Worm (Caenorhabditis elegans) whole organism, L3 larva: ENCODE results near the gene Y6E2A.1.
"Not testable (repeated sequence)": the region's sequence is repeated elsewhere in the genome, so short reads cannot be mapped to it uniquely, and the experiment has no call there.

Experiments
- R02D3.7 ChIP-seq: fragments of 150-350 bp; optimal IDR thresholded peaks from 2 replicates; lab custom pipeline; 2014; ENCODE audit warnings: missing biosample characterization, missing genetic modification characterization
- ZK546.5 ChIP-seq: sonication (generic microtip); optimal IDR thresholded peaks from 2 replicates; lab custom pipeline; 2017; ENCODE audit warnings: missing biosample characterization, missing genetic modification characterization
- aly-2 ChIP-seq: fragments of 150-350 bp; optimal IDR thresholded peaks from 2 replicates; lab custom pipeline; 2014; ENCODE audit warnings: missing biosample characterization, missing genetic modification characterization
- ama-1 ChIP-seq: fragments of 150-350 bp; optimal IDR thresholded peaks from 2 replicates; lab custom pipeline; 2018
- ceh-82 ChIP-seq: fragments of 150-350 bp; optimal IDR thresholded peaks from 2 replicates; lab custom pipeline; 2014; ENCODE audit warnings: missing biosample characterization, missing genetic modification characterization
- ceh-9 ChIP-seq: sonication (generic microtip); optimal IDR thresholded peaks from 2 replicates; lab custom pipeline; 2018; ENCODE audit warnings: missing biosample characterization, missing genetic modification characterization
- daf-12 ChIP-seq: fragments of 150-350 bp; optimal IDR thresholded peaks from 2 replicates; lab custom pipeline; 2014; ENCODE audit warnings: missing biosample characterization, missing genetic modification reagents, missing genetic modification characterization
- egl-27 ChIP-seq: sonication (generic microtip); optimal IDR thresholded peaks from 4 replicates; lab custom pipeline; 2017; ENCODE audit warnings: missing biosample characterization, missing genetic modification reagents, missing genetic modification characterization
- elt-1 ChIP-seq: fragments of 150-350 bp; optimal IDR thresholded peaks from 2 replicates; lab custom pipeline; 2014; ENCODE audit warnings: missing biosample characterization, missing genetic modification characterization
- elt-2 ChIP-seq: sonication (generic microtip); optimal IDR thresholded peaks from 2 replicates; lab custom pipeline; 2016; ENCODE audit warnings: missing genetic modification reagents, mild to moderate bottlenecking, missing genetic modification characterization, missing compliant biosample characterization
- eor-1 ChIP-seq, 2 experiments: fragments of 150-350 bp; optimal IDR thresholded peaks; 2 replicates each; lab custom pipeline; 2014 to 2018; ENCODE audit warnings: missing biosample characterization in 2 of 2, missing genetic modification characterization in 2 of 2
- fkh-2 ChIP-seq: fragments of 150-350 bp; optimal IDR thresholded peaks from 2 replicates; lab custom pipeline; 2014; ENCODE audit warnings: missing biosample characterization, missing genetic modification reagents, missing genetic modification characterization
- hmg-11 ChIP-seq: sonication (generic microtip); optimal IDR thresholded peaks from 2 replicates; lab custom pipeline; 2016; ENCODE audit warnings: missing genetic modification characterization, missing compliant biosample characterization
- jun-1 ChIP-seq: fragments of 150-350 bp; optimal IDR thresholded peaks from 2 replicates; lab custom pipeline; 2014; ENCODE audit warnings: missing biosample characterization, missing genetic modification reagents, missing genetic modification characterization
- lin-15B ChIP-seq: fragments of 150-350 bp; optimal IDR thresholded peaks from 2 replicates; lab custom pipeline; 2014; ENCODE audit warnings: missing biosample characterization, missing genetic modification characterization
- lin-39 ChIP-seq: fragments of 150-350 bp; optimal IDR thresholded peaks from 2 replicates; lab custom pipeline; 2018; ENCODE audit warnings: missing biosample characterization, missing genetic modification reagents, missing genetic modification characterization
- lsy-12 ChIP-seq: sonication (generic microtip); optimal IDR thresholded peaks from 2 replicates; lab custom pipeline; 2016; ENCODE audit warnings: mild to moderate bottlenecking, missing genetic modification characterization, missing compliant biosample characterization
- mml-1 ChIP-seq: fragments of 150-350 bp; sonication (generic microtip); optimal IDR thresholded peaks from 3 replicates; lab custom pipeline; 2014; ENCODE audit warnings: missing biosample characterization, missing genetic modification characterization
- nhr-12 ChIP-seq: fragments of 150-350 bp; optimal IDR thresholded peaks from 2 replicates; lab custom pipeline; 2014; ENCODE audit warnings: missing biosample characterization, missing genetic modification characterization
- nhr-23 ChIP-seq: fragments of 150-350 bp; optimal IDR thresholded peaks from 2 replicates; lab custom pipeline; 2014; ENCODE audit warnings: missing biosample characterization, missing genetic modification reagents, missing genetic modification characterization
- nhr-237 ChIP-seq: fragments of 150-350 bp; optimal IDR thresholded peaks from 2 replicates; lab custom pipeline; 2014; ENCODE audit warnings: missing biosample characterization, missing genetic modification characterization
- nhr-25 ChIP-seq: sonication (generic microtip); optimal IDR thresholded peaks from 2 replicates; lab custom pipeline; 2017; ENCODE audit warnings: missing biosample characterization, missing genetic modification characterization
- nhr-28 ChIP-seq: fragments of 150-350 bp; optimal IDR thresholded peaks from 2 replicates; lab custom pipeline; 2014; ENCODE audit warnings: missing biosample characterization, missing genetic modification characterization
- nhr-43 ChIP-seq: sonication (generic microtip); optimal IDR thresholded peaks from 2 replicates; lab custom pipeline; 2016; ENCODE audit warnings: mild to moderate bottlenecking, missing genetic modification characterization, missing compliant biosample characterization; ENCODE audit not compliant: poor library complexity, severe bottlenecking
- nhr-67 ChIP-seq: fragments of 150-350 bp; optimal IDR thresholded peaks from 2 replicates; lab custom pipeline; 2014; ENCODE audit warnings: missing biosample characterization, missing genetic modification characterization
- nhr-77 ChIP-seq: fragments of 150-350 bp; optimal IDR thresholded peaks from 2 replicates; lab custom pipeline; 2014; ENCODE audit warnings: missing biosample characterization, missing genetic modification characterization
- pha-4 ChIP-seq: fragments of 150-350 bp; optimal IDR thresholded peaks from 2 replicates; lab custom pipeline; 2014; ENCODE audit warnings: missing biosample characterization, missing genetic modification reagents, missing genetic modification characterization
- pqm-1 ChIP-seq: fragments of 150-350 bp; optimal IDR thresholded peaks from 2 replicates; lab custom pipeline; 2017; ENCODE audit warnings: missing biosample characterization, missing genetic modification characterization, inconsistent platforms
- sea-2 ChIP-seq: fragments of 150-350 bp; sonication (generic microtip); optimal IDR thresholded peaks from 4 replicates; lab custom pipeline; 2014; ENCODE audit warnings: missing biosample characterization, missing genetic modification reagents, missing genetic modification characterization
- skn-1 ChIP-seq: fragments of 150-350 bp; optimal IDR thresholded peaks from 2 replicates; lab custom pipeline; 2014; ENCODE audit warnings: missing biosample characterization, missing genetic modification characterization
- snpc-4 ChIP-seq: fragments of 150-350 bp; optimal IDR thresholded peaks from 2 replicates; lab custom pipeline; 2014; ENCODE audit warnings: missing biosample characterization, missing genetic modification characterization
- unc-39 ChIP-seq: sonication (generic microtip); optimal IDR thresholded peaks from 4 replicates; lab custom pipeline; 2017; ENCODE audit warnings: missing biosample characterization, missing genetic modification characterization
- unc-62 ChIP-seq: fragments of 150-350 bp; sonication (generic microtip); optimal IDR thresholded peaks from 4 replicates; lab custom pipeline; 2014; ENCODE audit warnings: missing biosample characterization, missing genetic modification reagents, missing genetic modification characterization
- zag-1 ChIP-seq: fragments of 150-350 bp; optimal IDR thresholded peaks from 2 replicates; lab custom pipeline; 2014; ENCODE audit warnings: missing biosample characterization, missing genetic modification characterization
- ztf-11 ChIP-seq: fragments of 150-350 bp; optimal IDR thresholded peaks from 2 replicates; lab custom pipeline; 2014; ENCODE audit warnings: missing biosample characterization, missing genetic modification characterization

Y6E2A.1 gene

DNA sequence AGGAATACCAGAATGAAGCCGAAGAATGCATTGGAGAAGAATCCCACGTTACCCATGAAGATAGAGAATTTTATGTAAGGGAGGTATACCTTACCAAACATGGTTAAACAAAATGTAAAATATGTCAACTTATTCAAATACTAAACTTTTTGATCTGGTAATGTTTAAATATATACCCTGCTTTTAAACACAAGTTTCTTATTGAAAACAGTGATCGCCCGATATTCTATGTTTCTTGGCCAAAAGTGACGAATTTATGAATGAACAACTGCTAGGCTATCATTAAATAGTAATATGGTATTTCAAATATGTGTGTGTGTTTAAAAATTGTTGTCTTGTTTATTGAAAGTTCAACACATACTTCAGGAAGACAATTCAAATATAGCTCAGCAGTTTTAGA, 38.0 kb upstream of the Y6E2A.1 start, which contains the start of gene T23D5.8:
Gene T23D5.8 (minus strand): TSS at position 101 of the 400 bp plus-strand sequence.
- TF ChIP-seq ceh-9; elt-2 (tag; lab: Kevin White, UChicago); daf-12 (tag; lab: Kevin White, UChicago): not testable (repeated sequence)

- TF ChIP-seq hmg-11; lin-15B (tag; lab: Kevin White, UChicago); nhr-237 (tag; lab: Kevin White, UChicago): not testable (repeated sequence)
Observed at ce11 chrV:15744366-15744765, 34.1 kb upstream of the Y6E2A.1 start, which contains the start of gene str-19. TSS of gene str-19 (minus strand) at chrV:15744466.

ce11 chrV:15741851-15742250, 31.6 kb upstream of the Y6E2A.1 start, which contains the start of gene str-18:
TSS of gene str-18 (minus strand) at chrV:15741951.
- TF ChIP-seq nhr-237 (tag; lab: Kevin White, UChicago) (no peak), nhr-43 (tag; lab: Kevin White, UChicago) (no peak), lin-15B (tag; lab: Kevin White, UChicago) (no peak), ZK546.5 (tag; lab: Kevin White, UChicago) (no peak), egl-27 (tag; lab: Kevin White, UChicago) (no peak), fkh-2 (tag; lab: Kevin White, UChicago) (no peak), eor-1 (tag; optimal IDR thresholded peaks at IDR 0.05; lab: Kevin White, UChicago) (no peak), lin-39 (tag; lab: Kevin White, UChicago) (no peak), R02D3.7 (tag; lab: Kevin White, UChicago) (no peak)

- TF ChIP-seq nhr-25 (tag; lab: Kevin White, UChicago): no peak
- TF ChIP-seq egl-27 (tag; lab: Kevin White, UChicago): no peak
- TF ChIP-seq skn-1 (tag; lab: Kevin White, UChicago): no peak
- TF ChIP-seq unc-39 (tag; lab: Kevin White, UChicago): no peak
- no peak for TF ChIP-seq aly-2 (tag; lab: Kevin White, UChicago)
- TF ChIP-seq nhr-67: no peak
- no peak for TF ChIP-seq nhr-23
- TF ChIP-seq unc-62 (GFP tag; lab: Kevin White, UChicago): no peak
- no peak for TF ChIP-seq pha-4 (tag; lab: Kevin White, UChicago)
- TF ChIP-seq hmg-11: no peak
- TF ChIP-seq sea-2: no peak
- no peak for TF ChIP-seq daf-12 (tag; lab: Kevin White, UChicago)
- TF ChIP-seq zag-1 (tag; lab: Kevin White, UChicago): no peak
- TF ChIP-seq lin-39 (tag; lab: Kevin White, UChicago): no peak
- TF ChIP-seq nhr-77 (tag; lab: Kevin White, UChicago): no peak
- no peak for TF ChIP-seq elt-1
- no peak for TF ChIP-seq nhr-237 (tag; lab: Kevin White, UChicago)
- no peak for TF ChIP-seq lsy-12 (tag; lab: Kevin White, UChicago)
- TF ChIP-seq pqm-1 (tag; lab: Kevin White, UChicago): no peak
- TF ChIP-seq ama-1 (lab: Kevin White, UChicago): no peak
Observed at ce11 chrV:15735720-15736119, 25.4 kb upstream of the Y6E2A.1 start, which contains the start of gene str-27. TSS of gene str-27 (minus strand) at chrV:15735820.

DNA sequence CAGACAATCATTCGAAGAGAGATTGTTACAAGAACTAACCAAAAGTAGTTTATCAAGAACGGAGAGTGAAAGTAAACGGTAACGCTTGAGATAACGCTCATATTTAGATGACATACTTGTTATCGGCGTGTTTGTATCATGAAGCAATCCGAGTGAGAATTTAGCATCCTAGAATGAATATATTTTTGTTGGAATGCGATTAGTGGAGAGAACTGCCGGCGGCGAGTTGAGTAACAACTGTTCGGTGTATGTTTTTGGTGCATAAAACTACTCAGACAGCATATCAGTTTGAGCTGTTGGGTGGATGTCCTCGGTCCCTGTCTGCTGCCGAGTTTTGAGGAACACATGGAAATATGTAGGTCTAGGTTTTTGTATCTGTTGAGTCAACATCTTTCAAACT, 23.3 kb upstream of the Y6E2A.1 start, which contains the start of gene T23D5.3:
Gene T23D5.3 (minus strand): TSS at position 101 of the 400 bp plus-strand sequence.
- TF ChIP-seq nhr-67: no peak
- no peak for TF ChIP-seq aly-2 (tag; lab: Kevin White, UChicago)
- TF ChIP-seq nhr-28: no peak
- TF ChIP-seq ceh-9: no peak
- TF ChIP-seq zag-1 (tag; lab: Kevin White, UChicago): no peak
- no peak for TF ChIP-seq ama-1 (lab: Kevin White, UChicago)
- no peak for TF ChIP-seq nhr-12
- TF ChIP-seq eor-1 (tag; optimal IDR thresholded peaks at IDR 0.05; lab: Kevin White, UChicago): no peak
- TF ChIP-seq unc-39 (tag; lab: Kevin White, UChicago): no peak
- TF ChIP-seq lsy-12 (tag; lab: Kevin White, UChicago): no peak

DNA sequence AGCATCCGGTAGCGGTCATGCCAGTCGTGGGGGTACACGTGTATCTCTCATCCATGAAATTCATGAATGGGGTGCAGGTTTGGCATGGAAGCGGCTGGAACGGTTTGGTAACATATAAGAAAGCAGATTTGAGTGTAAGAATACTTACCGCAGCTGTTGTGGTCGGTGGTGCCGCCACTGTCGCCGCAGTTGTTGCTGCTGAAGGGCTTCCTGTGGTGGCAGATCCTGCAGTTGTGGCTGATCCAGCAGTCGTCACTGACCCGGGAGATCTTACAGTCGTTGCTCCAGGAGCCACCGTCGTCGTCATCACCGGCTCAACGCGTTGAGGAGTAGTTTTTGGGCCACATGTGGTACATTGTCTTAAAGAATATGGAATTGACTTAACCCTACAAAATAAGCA, 22.7 kb upstream of the Y6E2A.1 start:
- TF ChIP-seq lsy-12 (tag; lab: Kevin White, UChicago) (no peak), hmg-11 (no peak), ztf-11 (tag; lab: Kevin White, UChicago) (no peak), snpc-4 (tag; lab: Kevin White, UChicago) (no peak), ceh-9 (no peak), mml-1 (tag; lab: Kevin White, UChicago) (no peak), pha-4 (tag; lab: Kevin White, UChicago) (no peak), ceh-82 (no peak), jun-1 (tag; lab: Kevin White, UChicago) (no peak), nhr-77 (tag; lab: Kevin White, UChicago) (no peak), nhr-25 (tag; lab: Kevin White, UChicago) (no peak), lin-15B (tag; lab: Kevin White, UChicago) (no peak), elt-1 (no peak), skn-1 (tag; lab: Kevin White, UChicago) (no peak), egl-27 (tag; lab: Kevin White, UChicago) (no peak), pqm-1 (tag; lab: Kevin White, UChicago) (no peak), nhr-23 (no peak), nhr-12 (no peak), unc-39 (tag; lab: Kevin White, UChicago) (no peak)
